Fruit fly (Drosophila melanogaster) whole organism, embryonic: Measurements from ENCODE around the gene CG43255.

Source experiments
- Ada2b ChIP-seq: fragments of 200-800 bp; sonication (Bioruptor generic); IDR thresholded peaks from 2 replicates; pipeline ENCODE4 v1.3.6; 2022; ENCODE audit warnings: missing biosample characterization, missing genetic modification characterization
- Asciz ChIP-seq: fragments of 200-800 bp; sonication (Bioruptor generic); optimal IDR thresholded peaks from 2 replicates; lab custom pipeline; 2017; ENCODE audit warnings: missing biosample characterization, mild to moderate bottlenecking, missing genetic modification characterization, missing genetic modification reagents
- CG11085 ChIP-seq: fragments of 200-800 bp; sonication (Bioruptor generic); IDR thresholded peaks from 2 replicates; pipeline ENCODE4 v1.3.6; 2022; ENCODE audit warnings: missing biosample characterization, missing genetic modification characterization
- CG11696 ChIP-seq: fragments of 200-800 bp; sonication (Bioruptor generic); IDR thresholded peaks from 2 replicates; pipeline ENCODE4 v1.3.6; 2022; ENCODE audit warnings: missing biosample characterization, missing genetic modification characterization
- CG12299 ChIP-seq: fragments of 200-800 bp; sonication (Bioruptor generic); optimal IDR thresholded peaks from 2 replicates; lab custom pipeline; 2018; ENCODE audit warnings: missing biosample characterization, mild to moderate bottlenecking, missing genetic modification characterization
- CG12659 ChIP-seq: fragments of 200-800 bp; sonication (Bioruptor generic); optimal IDR thresholded peaks from 3 replicates; lab custom pipeline; 2017; ENCODE audit warnings: mild to moderate bottlenecking, missing biosample characterization, missing genetic modification reagents, missing genetic modification characterization
- CG14667 ChIP-seq: fragments of 200-800 bp; sonication (Bioruptor generic); IDR thresholded peaks from 2 replicates; pipeline ENCODE4 v1.3.6; 2022; ENCODE audit warnings: missing biosample characterization, missing genetic modification characterization
- CG15269 ChIP-seq: fragments of 200-800 bp; sonication (Bioruptor generic); optimal IDR thresholded peaks from 2 replicates; lab custom pipeline; 2018; ENCODE audit warnings: missing biosample characterization, mild to moderate bottlenecking, missing genetic modification characterization, moderate library complexity
- CG1602 ChIP-seq: fragments of 200-800 bp; sonication (Bioruptor generic); optimal IDR thresholded peaks from 3 replicates; lab custom pipeline; 2016; ENCODE audit warnings: missing biosample characterization, missing genetic modification characterization
- CG16815 ChIP-seq: fragments of 200-800 bp; sonication (Bioruptor generic); optimal IDR thresholded peaks from 3 replicates; lab custom pipeline; 2017; ENCODE audit warnings: missing biosample characterization, mild to moderate bottlenecking, missing genetic modification characterization
- CG17361 ChIP-seq: fragments of 200-800 bp; sonication (Bioruptor generic); IDR thresholded peaks from 3 replicates; pipeline ENCODE4 v1.3.6; 2022; ENCODE audit warnings: missing biosample characterization, missing genetic modification characterization
- CG17385 ChIP-seq: fragments of 200-800 bp; sonication (Bioruptor generic); optimal IDR thresholded peaks from 3 replicates; lab custom pipeline; 2018; ENCODE audit warnings: missing biosample characterization, mild to moderate bottlenecking, missing genetic modification characterization
- CG18619 ChIP-seq: fragments of 200-800 bp; sonication (Bioruptor generic); optimal IDR thresholded peaks from 3 replicates; lab custom pipeline; 2017; ENCODE audit warnings: missing biosample characterization, mild to moderate bottlenecking, missing genetic modification characterization
- CG32532 ChIP-seq: fragments of 200-800 bp; sonication (Bioruptor generic); IDR thresholded peaks from 2 replicates; pipeline ENCODE4 v1.3.6; 2022; ENCODE audit warnings: missing biosample characterization, missing genetic modification characterization
- CG32767 ChIP-seq: fragments of 200-800 bp; sonication (Bioruptor generic); IDR thresholded peaks from 2 replicates; pipeline ENCODE4 v1.3.6; 2022; ENCODE audit warnings: missing biosample characterization, missing genetic modification characterization
- CG4617 ChIP-seq: fragments of 200-800 bp; sonication (Bioruptor generic); optimal IDR thresholded peaks from 3 replicates; lab custom pipeline; 2016; ENCODE audit warnings: missing biosample characterization, missing genetic modification characterization, borderline replicate concordance
- CG6254 ChIP-seq: fragments of 200-800 bp; sonication (Bioruptor generic); optimal IDR thresholded peaks from 3 replicates; lab custom pipeline; 2017; ENCODE audit warnings: mild to moderate bottlenecking, missing biosample characterization, missing genetic modification reagents, missing genetic modification characterization
- CG8281 ChIP-seq: fragments of 200-800 bp; sonication (Bioruptor generic); optimal IDR thresholded peaks from 2 replicates; lab custom pipeline; 2018; ENCODE audit warnings: missing biosample characterization, mild to moderate bottlenecking, missing genetic modification characterization, moderate library complexity
- CG9932 ChIP-seq: fragments of 200-800 bp; sonication (Bioruptor generic); IDR thresholded peaks from 2 replicates; pipeline ENCODE4 v1.3.6; 2022; ENCODE audit warnings: missing biosample characterization, missing genetic modification characterization
- D19B ChIP-seq: fragments of 200-800 bp; sonication (Bioruptor generic); optimal IDR thresholded peaks from 2 replicates; lab custom pipeline; 2017; ENCODE audit warnings: missing biosample characterization, mild to moderate bottlenecking, missing genetic modification characterization
- Dbx ChIP-seq: fragments of 200-800 bp; sonication (Bioruptor generic); IDR thresholded peaks from 3 replicates; pipeline ENCODE4 v1.3.6; 2022; ENCODE audit warnings: missing biosample characterization, missing genetic modification characterization
- H15 ChIP-seq: fragments of 200-800 bp; sonication (Bioruptor generic); IDR thresholded peaks from 3 replicates; pipeline ENCODE4 v1.3.6; 2022; ENCODE audit warnings: missing biosample characterization, missing genetic modification characterization
- H2.0 ChIP-seq: fragments of 200-800 bp; sonication (Bioruptor generic); IDR thresholded peaks from 2 replicates; pipeline ENCODE4 v1.3.6; 2022; ENCODE audit warnings: missing biosample characterization, missing genetic modification characterization
- MTF-1 ChIP-seq: fragments of 200-800 bp; sonication (Bioruptor generic); optimal IDR thresholded peaks from 2 replicates; lab custom pipeline; 2018; ENCODE audit warnings: missing biosample characterization, mild to moderate bottlenecking, missing genetic modification characterization, borderline replicate concordance
- Mrtf ChIP-seq: fragments of 200-800 bp; sonication (Bioruptor generic); IDR thresholded peaks from 3 replicates; pipeline ENCODE4 v1.3.6; 2022; ENCODE audit warnings: missing biosample characterization, missing genetic modification characterization
- Oli ChIP-seq: fragments of 200-800 bp; sonication (Bioruptor generic); optimal IDR thresholded peaks from 2 replicates; lab custom pipeline; 2018; ENCODE audit warnings: missing biosample characterization, mild to moderate bottlenecking, missing genetic modification characterization, moderate library complexity
- Ptx1 ChIP-seq: fragments of 200-800 bp; sonication (Bioruptor generic); IDR thresholded peaks from 2 replicates; pipeline ENCODE4 v1.3.6; 2022; ENCODE audit warnings: missing biosample characterization, missing genetic modification characterization
- Ravus ChIP-seq: fragments of 200-800 bp; sonication (Bioruptor generic); IDR thresholded peaks from 2 replicates; pipeline ENCODE4 v1.3.6; 2022; ENCODE audit warnings: missing biosample characterization, missing genetic modification characterization
- Six4 ChIP-seq: fragments of 200-800 bp; sonication (Bioruptor generic); optimal IDR thresholded peaks from 2 replicates; lab custom pipeline; 2016; ENCODE audit warnings: missing biosample characterization, missing genetic modification characterization
- Tbp ChIP-seq: fragments of >200 bp; optimal IDR thresholded peaks from 2 replicates; lab custom pipeline; 2018; ENCODE audit warnings: missing biosample characterization, missing genetic modification characterization
- al ChIP-seq: fragments of 200-800 bp; sonication (Bioruptor generic); IDR thresholded peaks from 2 replicates; pipeline ENCODE4 v1.3.6; 2022; ENCODE audit warnings: missing biosample characterization, missing genetic modification characterization
- bigmax ChIP-seq: fragments of 200-800 bp; sonication (Bioruptor generic); optimal IDR thresholded peaks from 2 replicates; lab custom pipeline; 2018; ENCODE audit warnings: missing biosample characterization, mild to moderate bottlenecking, missing genetic modification characterization
- btn ChIP-seq: fragments of 200-800 bp; sonication (Bioruptor generic); optimal IDR thresholded peaks from 2 replicates; lab custom pipeline; 2016; ENCODE audit warnings: missing biosample characterization, missing genetic modification characterization
- chinmo ChIP-seq: fragments of 200-800 bp; sonication (Bioruptor generic); IDR thresholded peaks from 4 replicates; pipeline ENCODE4 v1.3.6; 2022; ENCODE audit warnings: missing biosample characterization, missing genetic modification characterization; ENCODE audit not compliant: partially characterized antibody
- crp ChIP-seq, 2 experiments: fragments of 200-800 bp; sonication (Bioruptor generic); optimal IDR thresholded peaks; 2 replicates in 1 of 2; 3 replicates in 1 of 2; lab custom pipeline; 2017; ENCODE audit warnings: missing biosample characterization in 2 of 2, missing genetic modification characterization in 2 of 2, mild to moderate bottlenecking in 1 of 2, moderate library complexity in 1 of 2
- dysf ChIP-seq: fragments of 200-800 bp; sonication (Bioruptor generic); IDR thresholded peaks from 3 replicates; pipeline ENCODE4 v1.3.6; 2022; ENCODE audit warnings: missing biosample characterization, missing genetic modification characterization
- ems ChIP-seq: fragments of 200-800 bp; sonication (Bioruptor generic); optimal IDR thresholded peaks from 3 replicates; lab custom pipeline; 2016; ENCODE audit warnings: missing biosample characterization, missing genetic modification characterization
- ftz-f1 ChIP-seq: fragments of 200-800 bp; sonication (Bioruptor generic); optimal IDR thresholded peaks from 2 replicates; lab custom pipeline; 2016; ENCODE audit warnings: missing biosample characterization, missing genetic modification characterization
- gem ChIP-seq: fragments of 200-800 bp; sonication (Bioruptor generic); optimal IDR thresholded peaks from 2 replicates; lab custom pipeline; 2019; ENCODE audit warnings: missing biosample characterization, mild to moderate bottlenecking, missing genetic modification characterization, moderate library complexity
- jing ChIP-seq: fragments of 200-800 bp; sonication (Bioruptor generic); optimal IDR thresholded peaks from 2 replicates; lab custom pipeline; 2018; ENCODE audit warnings: missing biosample characterization, mild to moderate bottlenecking, missing genetic modification characterization
- nom ChIP-seq: fragments of 200-800 bp; sonication (Bioruptor generic); optimal IDR thresholded peaks from 2 replicates; lab custom pipeline; 2017; ENCODE audit warnings: missing biosample characterization, missing genetic modification characterization, mild to moderate bottlenecking, moderate library complexity, missing genetic modification reagents
- pnt ChIP-seq: fragments of 200-800 bp; sonication (Bioruptor generic); optimal IDR thresholded peaks from 3 replicates; lab custom pipeline; 2016; ENCODE audit warnings: missing biosample characterization, missing genetic modification characterization
- prd ChIP-seq, 3 experiments: fragments of >200 bp in 2 of 3; fragments of 200-800 bp in 1 of 3; sonication (Bioruptor generic) in 1 of 3; optimal IDR thresholded peaks in 2 of 3; IDR thresholded peaks in 1 of 3; 2 replicates in 2 of 3; 3 replicates in 1 of 3; pipeline versions ENCODE4 v1.3.6 to Lab custom; 2017 to 2022; ENCODE audit warnings: missing biosample characterization in 1 of 3, missing genetic modification characterization in 1 of 3
- pros ChIP-seq: fragments of 200-800 bp; sonication (Bioruptor generic); optimal IDR thresholded peaks from 3 replicates; lab custom pipeline; 2019; ENCODE audit warnings: missing biosample characterization, mild to moderate bottlenecking, missing genetic modification characterization, moderate library complexity
- repo ChIP-seq: fragments of 200-800 bp; sonication (Bioruptor generic); optimal IDR thresholded peaks from 2 replicates; lab custom pipeline; 2016; ENCODE audit warnings: missing biosample characterization, missing genetic modification characterization
- row ChIP-seq: fragments of 200-800 bp; sonication (Bioruptor generic); IDR thresholded peaks from 3 replicates; pipeline ENCODE4 v1.3.6; 2022; ENCODE audit warnings: missing biosample characterization, missing genetic modification characterization
- seq ChIP-seq: fragments of 200-800 bp; sonication (Bioruptor generic); IDR thresholded peaks from 2 replicates; pipeline ENCODE4 v1.3.6; 2022; ENCODE audit warnings: missing biosample characterization, missing genetic modification characterization
- unpg ChIP-seq: fragments of 200-800 bp; sonication (Bioruptor generic); optimal IDR thresholded peaks from 3 replicates; lab custom pipeline; 2018; ENCODE audit warnings: missing biosample characterization, mild to moderate bottlenecking, missing genetic modification characterization, moderate library complexity

CG43255 gene

DNA sequence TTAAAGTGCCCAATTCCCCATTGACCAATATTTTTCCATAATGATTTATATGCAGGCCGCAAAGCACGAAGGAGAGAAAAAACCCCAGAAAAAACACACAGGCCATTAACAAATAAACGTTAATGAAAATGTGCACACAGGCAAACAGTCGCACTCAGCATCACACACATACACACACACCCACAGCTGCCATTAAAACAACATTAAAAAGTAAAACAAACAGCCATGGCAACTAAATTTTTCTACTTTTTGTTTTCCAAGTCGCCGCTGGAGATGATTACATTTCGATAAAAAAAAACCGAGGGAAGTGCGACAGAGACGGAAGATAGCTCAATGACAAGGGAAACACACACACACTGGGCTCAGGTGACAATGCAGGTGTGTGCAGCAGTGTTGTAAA, 36.4 kb upstream of the CG43255 start (continued):
- TF ChIP-seq unpg, result peak; percentile 14
- TF ChIP-seq CG32767, result no peak

DNA sequence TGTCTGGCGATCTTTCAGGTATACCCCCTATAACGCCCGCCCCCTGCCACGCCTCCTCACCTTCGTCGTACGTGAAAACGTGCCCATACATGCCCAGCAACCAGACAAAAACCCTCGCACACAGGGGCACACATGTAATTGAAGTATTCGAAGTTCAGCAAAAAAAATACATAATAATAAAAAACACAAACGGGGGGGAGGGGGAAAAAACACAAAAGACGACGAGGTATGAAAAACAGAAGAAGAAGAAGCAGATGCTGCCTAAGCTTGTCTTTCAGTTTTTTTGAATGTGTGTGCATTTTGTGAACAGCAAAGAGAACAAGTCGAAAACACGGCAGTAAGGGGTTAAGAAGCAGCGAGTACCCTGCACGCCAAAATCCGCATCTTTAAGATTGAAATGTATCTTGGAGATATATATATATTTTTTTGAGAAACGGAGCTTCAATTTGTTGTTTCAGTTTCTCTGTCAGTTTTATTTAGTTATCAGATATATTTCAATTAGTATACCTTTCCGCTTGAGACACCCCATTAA, 34.8 kb upstream of the CG43255 start:
- TF ChIP-seq CG16815 (GFP tag; lab: Kevin White, UChicago) (no peak), jing (no peak), pnt (GFP tag; lab: Kevin White, UChicago) (no peak), Ravus (no peak), CG15269 (tag; lab: Kevin White, UChicago) (no peak), CG4617 (GFP tag; lab: Kevin White, UChicago) (no peak), CG17385 (GFP tag; lab: Kevin White, UChicago) (peak; percentile 47), Dbx (no peak), repo (no peak), seq (GFP tag; lab: Robert Waterston, UW) (no peak), Tbp (GFP tag; lab: Kevin White, UChicago) (no peak), Ada2b (GFP tag; lab: Robert Waterston, UW) (no peak), pros (GFP tag; lab: Kevin White, UChicago) (no peak), row (peak; percentile 53; the same call in 2 of the 3 replicates), ftz-f1 (GFP tag; lab: Kevin White, UChicago) (no peak), Oli (tag; lab: Kevin White, UChicago) (no peak), CG9932 (GFP tag; lab: Robert Waterston, UW) (no peak), Mrtf (no peak), CG18619 (GFP tag; lab: Kevin White, UChicago) (no peak), btn (GFP tag; lab: Kevin White, UChicago) (no peak), CG14667 (GFP tag; lab: Robert Waterston, UW) (no peak), CG11696 (GFP tag; lab: Robert Waterston, UW) (no peak), CG12659 (GFP tag; lab: Kevin White, UChicago) (no peak), CG32767 (no peak), MTF-1 (GFP tag; lab: Kevin White, UChicago) (no peak), Six4 (GFP tag; lab: Kevin White, UChicago) (no peak), CG1602 (GFP tag; lab: Kevin White, UChicago) (no peak), crp (GFP tag; optimal IDR thresholded peaks at IDR 0.05; lab: Kevin White, UChicago) (no peak), CG32532 (GFP tag; lab: Robert Waterston, UW) (0 out of 2 replicates have a peak, but pooled peaks have one; percentile 10), prd (optimal IDR thresholded peaks at IDR 0.05; lab: Kevin White, UChicago) (no peak), prd (GFP tag; IDR thresholded peaks at IDR 0.05; lab: Robert Waterston, UW) (0 out of 3 replicates have a peak, but pooled peaks have one; percentile 4), CG12299 (tag; lab: Kevin White, UChicago) (no peak), CG6254 (peak; percentile 83), CG8281 (no peak), nom (peak; percentile 44), Ptx1 (0 out of 2 replicates have a peak, but pooled peaks have one; percentile 25), CG11085 (GFP tag; lab: Robert Waterston, UW) (no peak), H2.0 (no peak), chinmo (GFP tag; lab: Robert Waterston, UW) (peak; percentile 62; the same call in 2 of the 4 replicates), bigmax (GFP tag; lab: Kevin White, UChicago) (no peak), CG17361 (GFP tag; lab: Robert Waterston, UW) (no peak), ems (GFP tag; lab: Kevin White, UChicago) (no peak), Asciz (GFP tag; lab: Kevin White, UChicago) (no peak), D19B (GFP tag; lab: Kevin White, UChicago) (peak; percentile 86), al (GFP tag; lab: Robert Waterston, UW) (peak; percentile 26; the same call in 1 of the 2 replicates), dysf (GFP tag; lab: Robert Waterston, UW) (peak; percentile 30; the same call in 1 of the 3 replicates), gem (tag; lab: Kevin White, UChicago) (peak; percentile 25), H15 (GFP tag; lab: Robert Waterston, UW) (no peak)
